Worm (Caenorhabditis elegans) whole organism, mixed stage, embryonic: ENCODE results near the gene Y94A7B.11.

Experiments used
- ceh-39 ChIP-seq: fragments of 150-350 bp; optimal IDR thresholded peaks from 2 replicates; lab custom pipeline; 2014; ENCODE audit warnings: missing biosample characterization, missing genetic modification characterization
- ces-1 ChIP-seq: fragments of 150-350 bp; optimal IDR thresholded peaks from 2 replicates; lab custom pipeline; 2014; ENCODE audit warnings: missing biosample characterization, missing genetic modification reagents, missing genetic modification characterization
- elt-1 ChIP-seq: sonication (generic microtip); optimal IDR thresholded peaks from 2 replicates; lab custom pipeline; 2017; ENCODE audit warnings: missing genetic modification characterization, mild to moderate bottlenecking, missing compliant biosample characterization, antibody characterized with exemption, moderate library complexity, borderline replicate concordance; ENCODE audit not compliant: insufficient read depth
- elt-3 ChIP-seq: fragments of 150-350 bp; optimal IDR thresholded peaks from 2 replicates; lab custom pipeline; 2014; ENCODE audit warnings: missing biosample characterization, missing genetic modification characterization
- flh-1 ChIP-seq: fragments of 200-800 bp; sonication (Bioruptor generic); optimal IDR thresholded peaks from 2 replicates; lab custom pipeline; 2018; ENCODE audit warnings: mild to moderate bottlenecking, missing genetic modification characterization, moderate library complexity, missing compliant biosample characterization
- lin-32 ChIP-seq: fragments of 200-800 bp; sonication (Bioruptor generic); optimal IDR thresholded peaks from 2 replicates; lab custom pipeline; 2018; ENCODE audit warnings: mild to moderate bottlenecking, missing genetic modification characterization, missing compliant biosample characterization
- mab-5 ChIP-seq: fragments of 150-350 bp; optimal IDR thresholded peaks from 2 replicates; lab custom pipeline; 2014; ENCODE audit warnings: missing biosample characterization, missing genetic modification characterization
- nhr-237 ChIP-seq: fragments of 150-350 bp; optimal IDR thresholded peaks from 2 replicates; lab custom pipeline; 2014; ENCODE audit warnings: missing biosample characterization, missing genetic modification characterization
- nhr-28 ChIP-seq: fragments of 150-350 bp; optimal IDR thresholded peaks from 2 replicates; lab custom pipeline; 2014; ENCODE audit warnings: missing biosample characterization, missing genetic modification characterization
- pha-4 ChIP-seq: fragments of 150-350 bp; optimal IDR thresholded peaks from 2 replicates; lab custom pipeline; 2018; ENCODE audit warnings: missing biosample characterization, missing genetic modification reagents, missing genetic modification characterization
- snpc-4 ChIP-seq: fragments of 150-350 bp; optimal IDR thresholded peaks from 2 replicates; lab custom pipeline; 2014; ENCODE audit warnings: missing biosample characterization, missing genetic modification characterization
- unc-62 ChIP-seq: fragments of 150-350 bp; optimal IDR thresholded peaks from 2 replicates; lab custom pipeline; 2014; ENCODE audit warnings: missing biosample characterization, missing genetic modification reagents, missing genetic modification characterization

- TF ChIP-seq nhr-28 (tag; lab: Kevin White, UChicago) = no peak
- TF ChIP-seq lin-32 (GFP tag; lab: Kevin White, UChicago) = no peak
- no peak for TF ChIP-seq elt-3 (tag; lab: Kevin White, UChicago)
- no peak for TF ChIP-seq elt-1 (tag; lab: Kevin White, UChicago)
- no peak for TF ChIP-seq mab-5 (tag; lab: Kevin White, UChicago)
- no peak for TF ChIP-seq nhr-237 (tag; lab: Kevin White, UChicago)
- no peak for TF ChIP-seq unc-62 (GFP tag; lab: Kevin White, UChicago)
- TF ChIP-seq pha-4 = no peak
- no peak for TF ChIP-seq ceh-39
- no peak for TF ChIP-seq snpc-4
- no peak for TF ChIP-seq ces-1
- TF ChIP-seq flh-1 (GFP tag; lab: Kevin White, UChicago) = no peak
Observed at ce11 chrV:17777624-17778023, 24.8 kb downstream of the Y94A7B.11 start, which contains the start of gene C47A10.12.
